Worm (Caenorhabditis elegans) whole organism, L3 larva: ENCODE measurements around the gene pifk-1.

Source experiments
- R02D3.7 ChIP-seq: fragments of 150-350 bp; optimal IDR thresholded peaks from 2 replicates; lab custom pipeline; 2014; ENCODE audit warnings: missing biosample characterization, missing genetic modification characterization
- ZK546.5 ChIP-seq: sonication (generic microtip); optimal IDR thresholded peaks from 2 replicates; lab custom pipeline; 2017; ENCODE audit warnings: missing biosample characterization, missing genetic modification characterization
- aly-2 ChIP-seq: fragments of 150-350 bp; optimal IDR thresholded peaks from 2 replicates; lab custom pipeline; 2014; ENCODE audit warnings: missing biosample characterization, missing genetic modification characterization
- ama-1 ChIP-seq: fragments of 150-350 bp; optimal IDR thresholded peaks from 2 replicates; lab custom pipeline; 2018
- ceh-16 ChIP-seq: sonication (generic microtip); optimal IDR thresholded peaks from 2 replicates; lab custom pipeline; 2017; ENCODE audit warnings: missing biosample characterization, missing genetic modification characterization
- ceh-28 ChIP-seq: fragments of 150-350 bp; optimal IDR thresholded peaks from 2 replicates; lab custom pipeline; 2014; ENCODE audit warnings: missing biosample characterization, missing genetic modification reagents, missing genetic modification characterization
- ceh-82 ChIP-seq: fragments of 150-350 bp; optimal IDR thresholded peaks from 2 replicates; lab custom pipeline; 2014; ENCODE audit warnings: missing biosample characterization, missing genetic modification characterization
- ceh-9 ChIP-seq: sonication (generic microtip); optimal IDR thresholded peaks from 2 replicates; lab custom pipeline; 2018; ENCODE audit warnings: missing biosample characterization, missing genetic modification characterization
- daf-12 ChIP-seq: fragments of 150-350 bp; optimal IDR thresholded peaks from 2 replicates; lab custom pipeline; 2014; ENCODE audit warnings: missing biosample characterization, missing genetic modification reagents, missing genetic modification characterization
- egl-27 ChIP-seq: sonication (generic microtip); optimal IDR thresholded peaks from 4 replicates; lab custom pipeline; 2017; ENCODE audit warnings: missing biosample characterization, missing genetic modification reagents, missing genetic modification characterization
- egl-5 ChIP-seq: fragments of 150-350 bp; optimal IDR thresholded peaks from 2 replicates; lab custom pipeline; 2017; ENCODE audit warnings: missing biosample characterization, missing genetic modification reagents, missing genetic modification characterization, inconsistent platforms
- elt-1 ChIP-seq: fragments of 150-350 bp; optimal IDR thresholded peaks from 2 replicates; lab custom pipeline; 2014; ENCODE audit warnings: missing biosample characterization, missing genetic modification characterization
- elt-2 ChIP-seq: sonication (generic microtip); optimal IDR thresholded peaks from 2 replicates; lab custom pipeline; 2016; ENCODE audit warnings: missing genetic modification reagents, mild to moderate bottlenecking, missing genetic modification characterization, missing compliant biosample characterization
- elt-3 ChIP-seq, 3 experiments: fragments of 150-350 bp in 1 of 3; sonication (generic microtip) in 2 of 3; optimal IDR thresholded peaks; 2 replicates in 2 of 3; 4 replicates in 1 of 3; lab custom pipeline; 2014 to 2017; ENCODE audit warnings: missing biosample characterization in 3 of 3, missing genetic modification characterization in 3 of 3
- eor-1 ChIP-seq, 2 experiments: fragments of 150-350 bp; optimal IDR thresholded peaks; 2 replicates each; lab custom pipeline; 2014 to 2018; ENCODE audit warnings: missing biosample characterization in 2 of 2, missing genetic modification characterization in 2 of 2
- fkh-10 ChIP-seq: sonication (generic microtip); optimal IDR thresholded peaks from 2 replicates; lab custom pipeline; 2017; ENCODE audit warnings: missing biosample characterization, missing genetic modification reagents, missing genetic modification characterization
- fkh-2 ChIP-seq: fragments of 150-350 bp; optimal IDR thresholded peaks from 2 replicates; lab custom pipeline; 2014; ENCODE audit warnings: missing biosample characterization, missing genetic modification reagents, missing genetic modification characterization
- fos-1 ChIP-seq: fragments of 150-350 bp; optimal IDR thresholded peaks from 2 replicates; lab custom pipeline; 2014; ENCODE audit warnings: missing biosample characterization, missing genetic modification characterization
- hmg-11 ChIP-seq: sonication (generic microtip); optimal IDR thresholded peaks from 2 replicates; lab custom pipeline; 2016; ENCODE audit warnings: missing genetic modification characterization, missing compliant biosample characterization
- jun-1 ChIP-seq: fragments of 150-350 bp; optimal IDR thresholded peaks from 2 replicates; lab custom pipeline; 2014; ENCODE audit warnings: missing biosample characterization, missing genetic modification reagents, missing genetic modification characterization
- lin-15B ChIP-seq: fragments of 150-350 bp; optimal IDR thresholded peaks from 2 replicates; lab custom pipeline; 2014; ENCODE audit warnings: missing biosample characterization, missing genetic modification characterization
- lin-39 ChIP-seq: fragments of 150-350 bp; optimal IDR thresholded peaks from 2 replicates; lab custom pipeline; 2018; ENCODE audit warnings: missing biosample characterization, missing genetic modification reagents, missing genetic modification characterization
- lsy-12 ChIP-seq: sonication (generic microtip); optimal IDR thresholded peaks from 2 replicates; lab custom pipeline; 2016; ENCODE audit warnings: mild to moderate bottlenecking, missing genetic modification characterization, missing compliant biosample characterization
- mdl-1 ChIP-seq: fragments of 150-350 bp; optimal IDR thresholded peaks from 2 replicates; lab custom pipeline; 2014; ENCODE audit warnings: missing biosample characterization, missing genetic modification characterization
- mml-1 ChIP-seq: fragments of 150-350 bp; sonication (generic microtip); optimal IDR thresholded peaks from 3 replicates; lab custom pipeline; 2014; ENCODE audit warnings: missing biosample characterization, missing genetic modification characterization
- nfya-1 ChIP-seq: sonication (generic microtip); optimal IDR thresholded peaks from 2 replicates; lab custom pipeline; 2017; ENCODE audit warnings: missing genetic modification characterization, mild to moderate bottlenecking, missing compliant biosample characterization, antibody characterized with exemption, moderate library complexity; ENCODE audit not compliant: insufficient read depth
- nhr-11 ChIP-seq: fragments of 150-350 bp; optimal IDR thresholded peaks from 2 replicates; lab custom pipeline; 2014; ENCODE audit warnings: missing biosample characterization, missing genetic modification characterization
- nhr-12 ChIP-seq: fragments of 150-350 bp; optimal IDR thresholded peaks from 2 replicates; lab custom pipeline; 2014; ENCODE audit warnings: missing biosample characterization, missing genetic modification characterization
- nhr-23 ChIP-seq: fragments of 150-350 bp; optimal IDR thresholded peaks from 2 replicates; lab custom pipeline; 2014; ENCODE audit warnings: missing biosample characterization, missing genetic modification reagents, missing genetic modification characterization
- nhr-237 ChIP-seq: fragments of 150-350 bp; optimal IDR thresholded peaks from 2 replicates; lab custom pipeline; 2014; ENCODE audit warnings: missing biosample characterization, missing genetic modification characterization
- nhr-25 ChIP-seq: sonication (generic microtip); optimal IDR thresholded peaks from 2 replicates; lab custom pipeline; 2017; ENCODE audit warnings: missing biosample characterization, missing genetic modification characterization
- nhr-28 ChIP-seq: fragments of 150-350 bp; optimal IDR thresholded peaks from 2 replicates; lab custom pipeline; 2014; ENCODE audit warnings: missing biosample characterization, missing genetic modification characterization
- nhr-43 ChIP-seq: sonication (generic microtip); optimal IDR thresholded peaks from 2 replicates; lab custom pipeline; 2016; ENCODE audit warnings: mild to moderate bottlenecking, missing genetic modification characterization, missing compliant biosample characterization; ENCODE audit not compliant: poor library complexity, severe bottlenecking
- nhr-67 ChIP-seq: fragments of 150-350 bp; optimal IDR thresholded peaks from 2 replicates; lab custom pipeline; 2014; ENCODE audit warnings: missing biosample characterization, missing genetic modification characterization
- nhr-76 ChIP-seq: fragments of 150-350 bp; sonication (generic microtip); optimal IDR thresholded peaks from 5 replicates; lab custom pipeline; 2014; ENCODE audit warnings: missing biosample characterization, missing genetic modification characterization
- nhr-77 ChIP-seq: fragments of 150-350 bp; optimal IDR thresholded peaks from 2 replicates; lab custom pipeline; 2014; ENCODE audit warnings: missing biosample characterization, missing genetic modification characterization
- pha-4 ChIP-seq: fragments of 150-350 bp; optimal IDR thresholded peaks from 2 replicates; lab custom pipeline; 2014; ENCODE audit warnings: missing biosample characterization, missing genetic modification reagents, missing genetic modification characterization
- pqm-1 ChIP-seq: fragments of 150-350 bp; optimal IDR thresholded peaks from 2 replicates; lab custom pipeline; 2017; ENCODE audit warnings: missing biosample characterization, missing genetic modification characterization, inconsistent platforms
- sea-2 ChIP-seq: fragments of 150-350 bp; sonication (generic microtip); optimal IDR thresholded peaks from 4 replicates; lab custom pipeline; 2014; ENCODE audit warnings: missing biosample characterization, missing genetic modification reagents, missing genetic modification characterization
- skn-1 ChIP-seq: fragments of 150-350 bp; optimal IDR thresholded peaks from 2 replicates; lab custom pipeline; 2014; ENCODE audit warnings: missing biosample characterization, missing genetic modification characterization
- snpc-4 ChIP-seq: fragments of 150-350 bp; optimal IDR thresholded peaks from 2 replicates; lab custom pipeline; 2014; ENCODE audit warnings: missing biosample characterization, missing genetic modification characterization
- tbx-2 ChIP-seq: sonication (generic microtip); optimal IDR thresholded peaks from 2 replicates; lab custom pipeline; 2016; ENCODE audit warnings: mild to moderate bottlenecking, missing genetic modification characterization, missing compliant biosample characterization
- unc-39 ChIP-seq: sonication (generic microtip); optimal IDR thresholded peaks from 4 replicates; lab custom pipeline; 2017; ENCODE audit warnings: missing biosample characterization, missing genetic modification characterization
- unc-62 ChIP-seq: fragments of 150-350 bp; sonication (generic microtip); optimal IDR thresholded peaks from 4 replicates; lab custom pipeline; 2014; ENCODE audit warnings: missing biosample characterization, missing genetic modification reagents, missing genetic modification characterization
- zag-1 ChIP-seq: fragments of 150-350 bp; optimal IDR thresholded peaks from 2 replicates; lab custom pipeline; 2014; ENCODE audit warnings: missing biosample characterization, missing genetic modification characterization
- ztf-11 ChIP-seq: fragments of 150-350 bp; optimal IDR thresholded peaks from 2 replicates; lab custom pipeline; 2014; ENCODE audit warnings: missing biosample characterization, missing genetic modification characterization
- ztf-4 ChIP-seq: fragments of 150-350 bp; optimal IDR thresholded peaks from 2 replicates; lab custom pipeline; 2014; ENCODE audit warnings: missing biosample characterization, missing genetic modification characterization

Gene pifk-1

DNA sequence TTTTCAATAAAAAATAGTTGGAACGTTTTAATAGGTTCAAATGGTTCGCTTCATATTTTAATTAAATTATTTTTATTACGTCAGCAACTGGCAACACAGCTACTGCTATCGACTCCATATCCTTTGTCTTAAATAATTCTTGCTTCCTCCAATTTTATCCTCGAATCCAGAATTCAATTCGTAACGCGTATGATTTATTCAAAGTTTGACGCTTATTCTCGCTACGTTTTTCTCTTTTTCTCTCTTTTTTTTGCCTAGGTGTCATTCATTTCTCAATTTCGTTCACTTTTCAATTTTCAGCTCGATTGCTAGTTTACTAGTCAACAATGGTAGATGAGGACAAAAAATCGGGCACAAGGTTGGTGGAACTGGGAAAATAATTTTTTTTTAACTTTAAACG, 26.2 kb upstream of the pifk-1 start, which contains the start of gene arr-1:
arr-1 (plus strand) TSS at position 301 of the 400 bp plus-strand sequence.
- no peak for TF ChIP-seq egl-5 (tag; lab: Kevin White, UChicago)
- TF ChIP-seq unc-62 (GFP tag; lab: Kevin White, UChicago): no peak
- TF ChIP-seq fos-1: no peak
- no peak for TF ChIP-seq nhr-77 (tag; lab: Kevin White, UChicago)
- TF ChIP-seq ama-1: no peak
- TF ChIP-seq aly-2 (tag; lab: Kevin White, UChicago): no peak
- TF ChIP-seq ztf-4 (tag; lab: Kevin White, UChicago): no peak
- no peak for TF ChIP-seq nhr-11 (tag; lab: Kevin White, UChicago)
- TF ChIP-seq ceh-9 (tag; lab: Kevin White, UChicago): no peak
- no peak for TF ChIP-seq ceh-28 (tag; lab: Kevin White, UChicago)
- no peak for TF ChIP-seq nhr-43

ce11 chrX:949466-949865, 25.2 kb upstream of the pifk-1 start:
- peak; percentile 8 for TF ChIP-seq unc-39 (tag; lab: Kevin White, UChicago)
- TF ChIP-seq egl-5 (tag; lab: Kevin White, UChicago): peak; percentile 94
- no peak for TF ChIP-seq ZK546.5 (tag; lab: Kevin White, UChicago)
- no peak for TF ChIP-seq nhr-12
- no peak for TF ChIP-seq nhr-76 (tag; lab: Kevin White, UChicago)
- peak; percentile 90 for TF ChIP-seq ceh-82
- TF ChIP-seq pha-4: peak; percentile 81
- TF ChIP-seq nhr-67 (tag; lab: Kevin White, UChicago): no peak
- TF ChIP-seq fkh-2: peak; percentile 70
- no peak for TF ChIP-seq aly-2 (tag; lab: Kevin White, UChicago)
- TF ChIP-seq ceh-9 (tag; lab: Kevin White, UChicago): no peak
- TF ChIP-seq nhr-23 (tag; lab: Kevin White, UChicago): peak; percentile 92
- TF ChIP-seq jun-1 (tag; lab: Kevin White, UChicago): peak; percentile 84
- no peak for TF ChIP-seq ama-1
- TF ChIP-seq fkh-10 (GFP tag; lab: Kevin White, UChicago): peak; percentile 93
- no peak for TF ChIP-seq nhr-77 (tag; lab: Kevin White, UChicago)
- peak; percentile 80 for TF ChIP-seq R02D3.7 (tag; lab: Kevin White, UChicago)
- TF ChIP-seq nhr-43: peak; percentile 78
- TF ChIP-seq skn-1 (tag; lab: Kevin White, UChicago): peak; percentile 78
- peak; percentile 83 for TF ChIP-seq ceh-28 (tag; lab: Kevin White, UChicago)
- TF ChIP-seq mdl-1 (tag; lab: Kevin White, UChicago): peak; percentile 60
- no peak for TF ChIP-seq nhr-28 (tag; lab: Kevin White, UChicago)
- peak; percentile 54 for TF ChIP-seq elt-1
- peak; percentile 7 for TF ChIP-seq ztf-4 (tag; lab: Kevin White, UChicago)
- no peak for TF ChIP-seq mml-1
- peak; percentile 81 for TF ChIP-seq nhr-25 (tag; lab: Kevin White, UChicago)
- TF ChIP-seq lin-39: peak; percentile 97
- TF ChIP-seq snpc-4 (tag; lab: Kevin White, UChicago): peak; percentile 85
- peak; percentile 47 for TF ChIP-seq daf-12 (tag; lab: Kevin White, UChicago)
- TF ChIP-seq elt-2: peak; percentile 43
- peak; percentile 84 for TF ChIP-seq tbx-2 (tag; lab: Kevin White, UChicago)
- TF ChIP-seq elt-3 (tag; optimal IDR thresholded peaks at IDR 0.05; lab: Kevin White, UChicago): no peak
- peak; percentile 91 for TF ChIP-seq nfya-1 (tag; lab: Kevin White, UChicago)
- peak; percentile 82 for TF ChIP-seq lsy-12
- peak; percentile 79 for TF ChIP-seq zag-1 (tag; lab: Kevin White, UChicago)
- TF ChIP-seq fos-1: peak; percentile 10
- no peak for TF ChIP-seq eor-1 (tag; optimal IDR thresholded peaks at IDR 0.05; lab: Kevin White, UChicago)
- peak; percentile 82 for TF ChIP-seq unc-62 (GFP tag; lab: Kevin White, UChicago)
- peak; percentile 71 for TF ChIP-seq sea-2 (GFP tag; lab: Kevin White, UChicago)
- no peak for TF ChIP-seq ceh-16 (tag; lab: Kevin White, UChicago)
- TF ChIP-seq nhr-237 (tag; lab: Kevin White, UChicago): no peak
- peak; percentile 39 for TF ChIP-seq ztf-11 (tag; lab: Kevin White, UChicago)
- TF ChIP-seq hmg-11: peak; percentile 100
- TF ChIP-seq pqm-1 (tag; lab: Kevin White, UChicago): no peak
- TF ChIP-seq lin-15B: peak; percentile 77
- TF ChIP-seq egl-27 (tag; lab: Kevin White, UChicago): peak; percentile 76
- TF ChIP-seq nhr-11 (tag; lab: Kevin White, UChicago): peak; percentile 77
